Fruit fly (Drosophila melanogaster) whole organism, wandering third instar larva: ENCODE measurements around the gene CG12362.

Source experiments
- CG9705 ChIP-seq: fragments of 200-800 bp; sonication (Bioruptor generic); optimal IDR thresholded peaks from 2 replicates; lab custom pipeline; 2018; ENCODE audit warnings: missing biosample characterization, mild to moderate bottlenecking, missing genetic modification characterization
- Dfd ChIP-seq: fragments of >200 bp; optimal IDR thresholded peaks from 2 replicates; lab custom pipeline; 2017; ENCODE audit warnings: missing biosample characterization, missing genetic modification characterization
- Hnf4 ChIP-seq: fragments of 200-800 bp; sonication (Bioruptor generic); optimal IDR thresholded peaks from 2 replicates; lab custom pipeline; 2016; ENCODE audit warnings: missing biosample characterization, mild to moderate bottlenecking, missing genetic modification characterization
- Myc ChIP-seq: fragments of >200 bp; optimal IDR thresholded peaks from 2 replicates; lab custom pipeline; 2017
- OdsH ChIP-seq: fragments of 200-800 bp; sonication (Bioruptor generic); optimal IDR thresholded peaks from 2 replicates; lab custom pipeline; 2016; ENCODE audit warnings: missing biosample characterization, mild to moderate bottlenecking, missing genetic modification characterization
- h ChIP-seq: fragments of 200-800 bp; sonication (Bioruptor generic); optimal IDR thresholded peaks from 3 replicates; lab custom pipeline; 2016; ENCODE audit warnings: missing biosample characterization, mild to moderate bottlenecking, missing genetic modification characterization
- pan ChIP-seq: fragments of >200 bp; optimal IDR thresholded peaks from 2 replicates; lab custom pipeline; 2017
- usp ChIP-seq: fragments of >200 bp; optimal IDR thresholded peaks from 2 replicates; lab custom pipeline; 2017; ENCODE audit warnings: missing biosample characterization, missing genetic modification characterization

DNA sequence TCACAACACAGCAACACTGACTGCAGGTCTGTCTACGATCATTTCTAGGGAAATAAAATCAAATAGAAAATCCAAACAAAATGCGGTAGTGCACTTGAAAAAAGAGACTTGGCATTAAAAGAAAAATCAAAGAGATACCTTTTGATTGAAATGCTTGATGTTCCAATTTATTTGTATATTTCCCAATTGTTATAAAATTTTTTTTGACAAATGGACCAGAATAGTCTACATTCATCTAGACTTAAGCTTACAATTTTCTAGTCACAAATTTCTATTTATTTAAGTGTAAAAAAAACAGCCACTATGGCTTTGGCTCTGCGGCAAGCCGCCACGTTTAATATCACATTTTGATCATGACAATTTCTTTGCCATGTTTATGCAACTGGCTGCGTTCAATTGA, 23.5 kb upstream of the CG12362 start:
- TF ChIP-seq Dfd (GFP tag; lab: Kevin White, UChicago), result no peak
- TF ChIP-seq Hnf4 (GFP tag; lab: Kevin White, UChicago), result no peak
- TF ChIP-seq pan (lab: Kevin White, UChicago), result no peak
- TF ChIP-seq Myc, result no peak
- no peak for TF ChIP-seq OdsH (GFP tag; lab: Kevin White, UChicago)
- no peak for TF ChIP-seq usp (GFP tag; lab: Kevin White, UChicago)
- TF ChIP-seq CG9705 (GFP tag; lab: Kevin White, UChicago), result no peak
- TF ChIP-seq h (GFP tag; lab: Kevin White, UChicago), result no peak
